Worm (Caenorhabditis elegans): ENCODE data around the gene C54E10.11.

The C54E10.11 gene

DNA sequence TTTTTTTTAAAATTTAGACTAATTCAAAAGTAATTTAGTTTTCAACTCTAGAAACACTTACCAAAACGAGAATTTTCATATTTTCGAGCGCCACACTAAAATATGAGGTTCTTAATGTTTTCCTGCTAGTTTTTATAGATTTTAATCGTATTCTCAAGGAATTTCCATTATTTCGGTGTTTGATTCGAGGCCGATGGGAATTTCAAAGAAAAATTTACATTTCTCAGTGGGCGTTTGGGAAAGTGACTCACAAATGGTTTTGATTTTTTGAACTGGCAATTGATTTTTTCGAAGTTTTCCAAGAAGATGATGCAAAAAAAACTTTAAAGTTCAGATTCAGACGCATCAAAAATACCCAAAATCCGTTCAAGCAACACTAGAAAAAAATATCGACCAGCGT, at the start of gene C54E10.11:
C54E10.11 (minus strand) TSS at position 101 of the 400 bp plus-strand sequence.
- TF ChIP-seq ceh-31 (tag; optimal IDR thresholded peaks at IDR 0.05) (no peak), nhr-11 (tag; optimal IDR thresholded peaks at IDR 0.05) (no peak), fkh-10 (GFP tag; optimal IDR thresholded peaks at IDR 0.05) (no peak), Y22D7AL.16 (tag; optimal IDR thresholded peaks at IDR 0.05) (no peak)

DNA sequence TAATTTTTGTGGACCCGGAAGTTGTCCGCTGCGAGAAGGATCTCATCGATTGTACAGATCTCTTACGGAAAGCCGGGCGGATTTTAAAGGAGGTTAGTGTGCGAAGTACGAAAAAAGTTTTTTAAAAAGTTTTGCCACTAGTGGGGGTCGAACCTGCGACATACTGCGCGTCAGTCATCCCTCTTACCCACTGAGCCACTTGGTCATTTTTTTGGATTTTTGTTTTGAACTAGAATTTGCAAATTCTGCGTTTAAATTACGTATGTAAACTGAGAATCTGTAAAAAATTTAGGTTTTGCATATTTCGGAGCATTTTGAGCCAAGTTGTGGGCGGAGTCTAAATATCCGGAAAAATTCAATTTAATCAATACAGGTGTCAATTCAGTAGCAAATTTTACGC, 46.6 kb upstream of the C54E10.11 start:
- TF ChIP-seq che-1 (tag; optimal IDR thresholded peaks at IDR 0.05) (no peak), dmd-4 (tag; optimal IDR thresholded peaks at IDR 0.05; ENCODE audit: borderline replicate concordance) (no peak), unc-42 (tag; optimal IDR thresholded peaks at IDR 0.05) (no peak), elt-2 (tag; optimal IDR thresholded peaks at IDR 0.05) (no peak), lin-11 (tag; optimal IDR thresholded peaks at IDR 0.05) (no peak), hlh-13 (GFP tag; optimal IDR thresholded peaks at IDR 0.05) (no peak), ceh-31 (tag; optimal IDR thresholded peaks at IDR 0.05) (no peak), T23F11.4 (GFP tag; optimal IDR thresholded peaks at IDR 0.05) (no peak), K02D7.2 (tag; optimal IDR thresholded peaks at IDR 0.05) (no peak), nhr-232 (tag; optimal IDR thresholded peaks at IDR 0.05) (no peak), ttx-3 (tag; optimal IDR thresholded peaks at IDR 0.05) (no peak), ceh-9 (tag; optimal IDR thresholded peaks at IDR 0.05) (no peak), nhr-11 (tag; optimal IDR thresholded peaks at IDR 0.05) (no peak), ceh-45 (GFP tag; IDR thresholded peaks at IDR 0.05) (no peak), dve-1 (tag; optimal IDR thresholded peaks at IDR 0.05) (no peak), ceh-2 (tag; optimal IDR thresholded peaks at IDR 0.05) (no peak), ceh-48 (tag; optimal IDR thresholded peaks at IDR 0.05) (no peak), unc-55 (GFP tag; optimal IDR thresholded peaks at IDR 0.05) (no peak), C38D4.7 (GFP tag; optimal IDR thresholded peaks at IDR 0.05) (no peak)

DNA sequence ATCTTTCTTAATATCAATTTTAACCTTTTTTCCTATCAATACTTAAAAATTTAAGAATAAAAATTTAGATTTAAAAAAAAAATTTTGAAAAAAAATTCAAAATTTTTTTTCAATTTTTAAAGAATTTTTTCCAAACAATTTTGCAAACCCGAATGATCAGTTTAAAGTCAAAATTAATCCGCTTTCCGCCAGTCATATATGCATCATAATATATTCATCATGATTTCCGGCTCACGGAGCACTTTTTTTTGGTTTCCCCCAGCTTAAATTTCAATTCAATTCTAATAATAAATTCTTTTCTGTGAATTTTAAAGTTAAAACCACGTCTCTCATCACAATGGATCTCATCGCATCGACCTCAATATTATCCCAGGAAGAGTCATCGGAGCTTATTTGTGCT, 44.5 kb upstream of the C54E10.11 start, which contains the start of gene nhr-230:
nhr-230 (plus strand) TSS at position 301 of the 400 bp plus-strand sequence.
- TF ChIP-seq pat-9 (tag; optimal IDR thresholded peaks at IDR 0.05) (no peak), ceh-14 (tag; optimal IDR thresholded peaks at IDR 0.05) (no peak), sox-2 (GFP tag; IDR thresholded peaks at IDR 0.05) (no peak), hlh-6 (tag; optimal IDR thresholded peaks at IDR 0.05) (no peak), unc-55 (GFP tag; optimal IDR thresholded peaks at IDR 0.05) (no peak), pha-2 (tag; optimal IDR thresholded peaks at IDR 0.05) (no peak), hlh-13 (GFP tag; optimal IDR thresholded peaks at IDR 0.05) (no peak), F13H6.1 (tag; optimal IDR thresholded peaks at IDR 0.05) (no peak), lim-6 (tag; optimal IDR thresholded peaks at IDR 0.05) (no peak), fkh-10 (GFP tag; optimal IDR thresholded peaks at IDR 0.05) (no peak), ceh-24 (tag; optimal IDR thresholded peaks at IDR 0.05) (no peak), Y22D7AL.16 (tag; optimal IDR thresholded peaks at IDR 0.05) (no peak), ama-1 (optimal IDR thresholded peaks at IDR 0.05) (no peak), pag-3 (tag; optimal IDR thresholded peaks at IDR 0.05; ENCODE audit: borderline replicate concordance) (no peak), ceh-30 (tag; optimal IDR thresholded peaks at IDR 0.05) (no peak), pha-4 (tag; optimal IDR thresholded peaks at IDR 0.05) (no peak), ztf-16 (tag; optimal IDR thresholded peaks at IDR 0.05) (no peak), unc-3 (GFP tag; conservative IDR thresholded peaks at IDR 0.05) (no peak), unc-3 (tag; optimal IDR thresholded peaks at IDR 0.05) (no peak), gmeb-2 (tag; optimal IDR thresholded peaks at IDR 0.05) (no peak), mec-3 (tag; optimal IDR thresholded peaks at IDR 0.05; ENCODE audit: borderline replicate concordance) (no peak)

DNA sequence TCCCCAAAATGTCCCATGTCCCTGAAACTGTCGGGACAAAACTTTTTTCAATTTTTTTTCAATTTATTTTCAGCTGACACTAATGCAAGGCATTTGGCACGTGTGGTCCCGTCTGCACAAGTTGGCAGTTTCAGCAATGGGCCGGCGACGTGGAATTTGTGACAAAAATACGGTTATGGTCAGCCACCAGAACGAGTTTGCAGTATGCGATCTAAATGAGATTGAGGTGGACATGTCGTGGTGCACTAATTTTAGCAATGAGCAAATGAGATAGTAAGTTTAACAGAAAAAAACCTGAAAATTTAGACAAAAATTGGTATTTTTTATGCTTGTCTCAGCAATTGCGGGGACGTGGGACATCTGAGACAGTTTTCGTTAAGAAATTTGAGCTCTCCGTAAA, 40.5 kb upstream of the C54E10.11 start:
- no peak for TF ChIP-seq C08G9.2 (tag; optimal IDR thresholded peaks at IDR 0.05)
- TF ChIP-seq K02D7.2 (tag; optimal IDR thresholded peaks at IDR 0.05): no peak
- TF ChIP-seq rnt-1 (tag; optimal IDR thresholded peaks at IDR 0.05): no peak
- TF ChIP-seq ceh-19 (GFP tag; optimal IDR thresholded peaks at IDR 0.05): no peak
- no peak for TF ChIP-seq ztf-16 (tag; optimal IDR thresholded peaks at IDR 0.05)
- no peak for TF ChIP-seq mec-3 (tag; optimal IDR thresholded peaks at IDR 0.05; ENCODE audit: borderline replicate concordance)
- TF ChIP-seq sox-4 (tag; optimal IDR thresholded peaks at IDR 0.05): no peak
- no peak for TF ChIP-seq odd-2 (tag; optimal IDR thresholded peaks at IDR 0.05)
- no peak for TF ChIP-seq pag-3 (tag; optimal IDR thresholded peaks at IDR 0.05; ENCODE audit: borderline replicate concordance)
- TF ChIP-seq nhr-232 (tag; optimal IDR thresholded peaks at IDR 0.05): no peak
- no peak for TF ChIP-seq sdc-2 (tag; optimal IDR thresholded peaks at IDR 0.05)
- no peak for TF ChIP-seq tbx-7 (tag; optimal IDR thresholded peaks at IDR 0.05)
- TF ChIP-seq ceh-31 (tag; optimal IDR thresholded peaks at IDR 0.05): no peak
- no peak for TF ChIP-seq syd-9 (tag; optimal IDR thresholded peaks at IDR 0.05)
- TF ChIP-seq hlh-15 (tag; optimal IDR thresholded peaks at IDR 0.05): no peak
- TF ChIP-seq gmeb-2 (tag; optimal IDR thresholded peaks at IDR 0.05): no peak
